Fruit fly (Drosophila melanogaster): Measurements from ENCODE around the gene CG14143.

DNA sequence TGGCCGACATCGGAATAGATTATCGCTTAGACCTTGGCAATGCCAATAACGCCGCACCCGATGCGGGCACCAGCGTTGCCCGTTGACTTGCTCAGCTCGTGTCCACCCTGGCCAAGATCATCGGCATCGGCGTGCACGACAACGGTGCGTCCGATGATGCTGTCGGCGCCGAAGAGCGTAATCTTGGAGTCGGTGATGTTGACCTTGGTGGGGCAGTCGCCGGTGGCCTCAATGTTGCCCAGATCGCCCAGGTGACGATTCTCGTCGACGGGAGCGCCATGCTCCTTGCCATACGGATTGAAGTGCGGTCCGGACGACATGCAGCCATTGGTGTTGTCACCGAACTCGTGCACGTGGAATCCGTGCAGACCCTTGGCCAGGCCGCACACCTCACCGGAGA is 22.4 kb upstream of the CG14143 start:
- TF ChIP-seq mld (GFP tag; IDR thresholded peaks at IDR 0.05; ENCODE audit: partially characterized antibody) (no peak), ato (GFP tag; IDR thresholded peaks at IDR 0.05; ENCODE audit: partially characterized antibody) (no peak), sqz (GFP tag; optimal IDR thresholded peaks at IDR 0.05) (no peak), CG30403 (GFP tag; optimal IDR thresholded peaks at IDR 0.05) (no peak)

All from whole organism, embryonic.